Fruit fly (Drosophila melanogaster) whole organism, pupa: ENCODE data around the gene CG17726.

ENCODE experiments used
- CG12605 ChIP-seq: fragments of 200-800 bp; sonication (Bioruptor generic); IDR thresholded peaks from 2 replicates; pipeline ENCODE4 v1.3.6; 2022; ENCODE audit warnings: missing biosample characterization, missing genetic modification characterization
- CG14655 ChIP-seq: fragments of 200-800 bp; sonication (Bioruptor generic); optimal IDR thresholded peaks from 3 replicates; lab custom pipeline; 2017; ENCODE audit warnings: mild to moderate bottlenecking, missing biosample characterization, missing genetic modification reagents, missing genetic modification characterization
- CG15710 ChIP-seq: fragments of 200-800 bp; sonication (Bioruptor generic); optimal IDR thresholded peaks from 2 replicates; lab custom pipeline; 2018; ENCODE audit warnings: missing biosample characterization, mild to moderate bottlenecking, missing genetic modification characterization, moderate library complexity
- CG17806 ChIP-seq: fragments of 200-800 bp; sonication (Bioruptor generic); optimal IDR thresholded peaks from 2 replicates; lab custom pipeline; 2018; ENCODE audit warnings: missing biosample characterization, mild to moderate bottlenecking, missing genetic modification characterization, moderate library complexity
- CG32121 ChIP-seq: fragments of 200-800 bp; sonication (Bioruptor generic); IDR thresholded peaks from 2 replicates; pipeline ENCODE4 v1.3.6; 2022; ENCODE audit warnings: missing biosample characterization, missing genetic modification characterization
- CG34367 ChIP-seq: fragments of 200-800 bp; sonication (Bioruptor generic); optimal IDR thresholded peaks from 2 replicates; lab custom pipeline; 2018; ENCODE audit warnings: missing biosample characterization, mild to moderate bottlenecking, missing genetic modification characterization
- CG8159 ChIP-seq: fragments of 200-800 bp; sonication (Bioruptor generic); optimal IDR thresholded peaks from 3 replicates; lab custom pipeline; 2018; ENCODE audit warnings: missing biosample characterization, mild to moderate bottlenecking, missing genetic modification characterization, moderate library complexity
- CG8301 ChIP-seq: fragments of 200-800 bp; sonication (Bioruptor generic); optimal IDR thresholded peaks from 2 replicates; lab custom pipeline; 2018; ENCODE audit warnings: missing biosample characterization, mild to moderate bottlenecking, missing genetic modification characterization
- CG9948 ChIP-seq: fragments of 200-800 bp; sonication (Bioruptor generic); optimal IDR thresholded peaks from 2 replicates; lab custom pipeline; 2018; ENCODE audit warnings: missing biosample characterization, mild to moderate bottlenecking, missing genetic modification characterization, moderate library complexity
- EcR ChIP-seq: fragments of 200-800 bp; sonication (Bioruptor generic); optimal IDR thresholded peaks from 3 replicates; lab custom pipeline; 2019; ENCODE audit warnings: missing biosample characterization, missing genetic modification characterization, mild to moderate bottlenecking, moderate library complexity, missing genetic modification reagents
- Ets98B ChIP-seq: fragments of 200-800 bp; sonication (Bioruptor generic); IDR thresholded peaks from 2 replicates; pipeline ENCODE4 v1.3.6; 2022; ENCODE audit warnings: missing biosample characterization, missing genetic modification characterization
- Pif1B ChIP-seq: fragments of 200-800 bp; sonication (Bioruptor generic); optimal IDR thresholded peaks from 3 replicates; lab custom pipeline; 2016; ENCODE audit warnings: missing biosample characterization, missing genetic modification characterization
- Snoo ChIP-seq: fragments of 200-800 bp; sonication (Bioruptor generic); optimal IDR thresholded peaks from 3 replicates; lab custom pipeline; 2017; ENCODE audit warnings: missing biosample characterization, mild to moderate bottlenecking, missing genetic modification characterization, inconsistent platforms
- fd96Ca ChIP-seq: fragments of 200-800 bp; sonication (Bioruptor generic); IDR thresholded peaks from 3 replicates; pipeline ENCODE4 v1.3.6; 2022; ENCODE audit warnings: missing biosample characterization, missing genetic modification characterization

- TF ChIP-seq CG34367 (tag; lab: Kevin White, UChicago), result no peak
- TF ChIP-seq fd96Ca (GFP tag; lab: Robert Waterston, UW), result no peak
- TF ChIP-seq Snoo (tag; lab: Kevin White, UChicago), result no peak
- no peak for TF ChIP-seq CG12605 (GFP tag; lab: Robert Waterston, UW)
- TF ChIP-seq CG8159 (tag; lab: Kevin White, UChicago), result no peak
- TF ChIP-seq Pif1B (GFP tag; lab: Kevin White, UChicago), result no peak
- TF ChIP-seq CG32121 (GFP tag; lab: Robert Waterston, UW), result no peak
- no peak for TF ChIP-seq CG14655 (GFP tag; lab: Kevin White, UChicago)
- no peak for TF ChIP-seq CG8301
- no peak for TF ChIP-seq CG17806 (tag; lab: Kevin White, UChicago)
- TF ChIP-seq CG9948, result no peak
- no peak for TF ChIP-seq Ets98B (GFP tag; lab: Robert Waterston, UW)
- TF ChIP-seq CG15710, result no peak
- TF ChIP-seq EcR (GFP tag; lab: Kevin White, UChicago), result no peak
Measured at dm6 chr3R:11231037-11231436, 4.5 kb downstream of the CG17726 start.
